Fruit fly (Drosophila melanogaster): ENCODE data around the gene CG43675.

dm6 chr3R:9347702-9348378 lies 7.5 kb upstream of the CG43675 start:
- TF ChIP-seq psq (optimal IDR thresholded peaks at IDR 0.05) (no peak), CG8478 (optimal IDR thresholded peaks at IDR 0.05) (no peak), Dll (optimal IDR thresholded peaks at IDR 0.05) (no peak), usp (GFP tag; optimal IDR thresholded peaks at IDR 0.05) (no peak), EcR (GFP tag; optimal IDR thresholded peaks at IDR 0.05) (no peak)

Measured in whole organism.